Worm (Caenorhabditis elegans) whole organism, L1 larva: Measurements from ENCODE around the gene nhr-50.

Experiments
- ama-1 ChIP-seq: fragments of 150-350 bp; optimal IDR thresholded peaks from 2 replicates; lab custom pipeline; 2014
- ceh-63 ChIP-seq: fragments of 200-800 bp; sonication (Bioruptor generic); optimal IDR thresholded peaks from 2 replicates; lab custom pipeline; 2018; ENCODE audit warnings: mild to moderate bottlenecking, missing genetic modification characterization, missing compliant biosample characterization
- egl-27 ChIP-seq, 2 experiments: fragments of 150-350 bp in 1 of 2; sonication (generic microtip); optimal IDR thresholded peaks; 3 replicates each; lab custom pipeline; 2017 to 2018; ENCODE audit warnings: missing biosample characterization in 2 of 2, missing genetic modification characterization in 2 of 2, missing genetic modification reagents in 2 of 2
- lin-35 ChIP-seq, 2 experiments: fragments of 150-350 bp; optimal IDR thresholded peaks; 2 replicates each; lab custom pipeline; 2014; ENCODE audit warnings: missing biosample characterization in 2 of 2, missing genetic modification characterization in 2 of 2, missing genetic modification reagents in 2 of 2
- mep-1 ChIP-seq: fragments of 150-350 bp; optimal IDR thresholded peaks from 2 replicates; lab custom pipeline; 2014; ENCODE audit warnings: missing biosample characterization, missing genetic modification characterization
- nhr-28 ChIP-seq: fragments of 150-350 bp; optimal IDR thresholded peaks from 2 replicates; lab custom pipeline; 2014; ENCODE audit warnings: missing biosample characterization, missing genetic modification characterization
- nhr-47 ChIP-seq: sonication (generic microtip); optimal IDR thresholded peaks from 2 replicates; lab custom pipeline; 2016; ENCODE audit warnings: mild to moderate bottlenecking, missing genetic modification characterization, moderate library complexity, missing compliant biosample characterization
- skn-1 ChIP-seq: fragments of 150-350 bp; optimal IDR thresholded peaks from 2 replicates; lab custom pipeline; 2014; ENCODE audit warnings: missing biosample characterization, missing genetic modification characterization
- sup-37 ChIP-seq: fragments of 200-800 bp; sonication (Bioruptor generic); optimal IDR thresholded peaks from 2 replicates; lab custom pipeline; 2018; ENCODE audit warnings: mild to moderate bottlenecking, missing genetic modification characterization, missing compliant biosample characterization
- unc-86 ChIP-seq: sonication (generic microtip); optimal IDR thresholded peaks from 2 replicates; lab custom pipeline; 2016; ENCODE audit warnings: missing genetic modification characterization, missing compliant biosample characterization
- ztf-11 ChIP-seq, 2 experiments: sonication (generic microtip); optimal IDR thresholded peaks; 2 replicates each; lab custom pipeline; 2016 to 2017; ENCODE audit warnings: missing genetic modification characterization in 2 of 2, missing biosample characterization in 1 of 2, missing compliant biosample characterization in 1 of 2

DNA sequence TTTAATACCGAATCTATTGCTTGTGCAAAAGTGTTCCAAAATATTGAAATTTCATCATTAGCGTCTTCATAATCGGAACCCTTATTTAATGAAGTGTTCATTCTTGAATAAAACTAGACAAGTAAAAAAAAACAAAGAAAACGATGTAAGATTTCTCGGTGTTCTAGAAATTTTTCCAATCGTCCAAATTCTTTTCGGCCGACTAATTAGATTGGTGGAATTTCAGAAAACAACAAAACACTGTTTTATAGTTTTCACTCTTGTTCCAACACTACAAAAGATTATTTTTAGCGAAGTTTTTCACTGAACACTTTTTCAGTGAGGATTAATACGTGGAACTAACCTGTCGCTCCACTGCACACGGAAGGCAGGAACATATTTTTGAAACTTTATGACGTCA, 47.7 kb downstream of the nhr-50 start, which contains the start of gene srw-56:
- no peak for TF ChIP-seq ceh-63 (GFP tag; lab: Kevin White, UChicago)
- no peak for TF ChIP-seq mep-1 (tag; lab: Kevin White, UChicago)
- TF ChIP-seq unc-86: no peak
- TF ChIP-seq egl-27 (tag; optimal IDR thresholded peaks at IDR 0.05; lab: Kevin White, UChicago): no peak
- TF ChIP-seq ztf-11 (tag; optimal IDR thresholded peaks at IDR 0.05; lab: Kevin White, UChicago): no peak
- no peak for TF ChIP-seq skn-1 (tag; lab: Kevin White, UChicago)
- no peak for TF ChIP-seq ama-1 (lab: Kevin White, UChicago)
- no peak for TF ChIP-seq nhr-28
- TF ChIP-seq sup-37 (GFP tag; lab: Kevin White, UChicago): no peak
- no peak for TF ChIP-seq lin-35 (GFP tag; optimal IDR thresholded peaks at IDR 0.05; lab: Kevin White, UChicago)
- TF ChIP-seq nhr-47 (tag; lab: Kevin White, UChicago): no peak
